Fruit fly (Drosophila melanogaster) whole organism, embryonic: Measurements from ENCODE around the gene Gr93a.

Experiments
- Awh ChIP-seq: fragments of 200-800 bp; sonication (Bioruptor generic); IDR thresholded peaks from 2 replicates; pipeline ENCODE4, ENCODE4 v1.3.6; 2022; ENCODE audit warnings: missing biosample characterization, missing genetic modification characterization
- CG10979 ChIP-seq: fragments of 200-800 bp; sonication (Bioruptor generic); optimal IDR thresholded peaks from 2 replicates; lab custom pipeline; 2018; ENCODE audit warnings: missing biosample characterization, mild to moderate bottlenecking, missing genetic modification characterization, moderate library complexity
- CG11723 ChIP-seq: fragments of 200-800 bp; sonication (Bioruptor generic); optimal IDR thresholded peaks from 2 replicates; lab custom pipeline; 2017; ENCODE audit warnings: missing biosample characterization, mild to moderate bottlenecking, missing genetic modification characterization
- CG13775 ChIP-seq: fragments of 200-800 bp; sonication (Bioruptor generic); optimal IDR thresholded peaks from 3 replicates; lab custom pipeline; 2017; ENCODE audit warnings: missing biosample characterization, mild to moderate bottlenecking, missing genetic modification characterization
- CG15269 ChIP-seq: fragments of 200-800 bp; sonication (Bioruptor generic); optimal IDR thresholded peaks from 2 replicates; lab custom pipeline; 2018; ENCODE audit warnings: missing biosample characterization, mild to moderate bottlenecking, missing genetic modification characterization, moderate library complexity
- CG1603 ChIP-seq: fragments of 200-800 bp; sonication (Bioruptor generic); optimal IDR thresholded peaks from 2 replicates; lab custom pipeline; 2019; ENCODE audit warnings: missing biosample characterization, mild to moderate bottlenecking, missing genetic modification characterization, moderate library complexity
- CG17802 ChIP-seq: fragments of 200-800 bp; sonication (Bioruptor generic); optimal IDR thresholded peaks from 2 replicates; lab custom pipeline; 2018; ENCODE audit warnings: missing biosample characterization, mild to moderate bottlenecking, missing genetic modification characterization, moderate library complexity
- CG18619 ChIP-seq: fragments of 200-800 bp; sonication (Bioruptor generic); optimal IDR thresholded peaks from 3 replicates; lab custom pipeline; 2017; ENCODE audit warnings: missing biosample characterization, mild to moderate bottlenecking, missing genetic modification characterization
- CG30431 ChIP-seq: fragments of 200-800 bp; sonication (Bioruptor generic); optimal IDR thresholded peaks from 2 replicates; lab custom pipeline; 2017; ENCODE audit warnings: missing biosample characterization, missing genetic modification characterization
- CG3065 ChIP-seq: fragments of 200-800 bp; sonication (Bioruptor generic); optimal IDR thresholded peaks from 2 replicates; lab custom pipeline; 2016; ENCODE audit warnings: missing biosample characterization, missing genetic modification characterization
- CG33213 ChIP-seq: fragments of 200-800 bp; sonication (Bioruptor generic); optimal IDR thresholded peaks from 3 replicates; lab custom pipeline; 2016; ENCODE audit warnings: missing biosample characterization, missing genetic modification characterization
- CG3407 ChIP-seq: fragments of 200-800 bp; sonication (Bioruptor generic); optimal IDR thresholded peaks from 2 replicates; lab custom pipeline; 2018; ENCODE audit warnings: missing biosample characterization, mild to moderate bottlenecking, missing genetic modification characterization
- CG34422 ChIP-seq: fragments of 200-800 bp; sonication (Bioruptor generic); IDR thresholded peaks from 3 replicates; pipeline ENCODE4 v1.3.6; 2022; ENCODE audit warnings: missing biosample characterization, missing genetic modification characterization
- CG3726 ChIP-seq: fragments of 200-800 bp; sonication (Bioruptor generic); IDR thresholded peaks from 3 replicates; pipeline ENCODE4, ENCODE4 v1.3.6; 2022; ENCODE audit warnings: missing biosample characterization, missing genetic modification characterization
- CG4282 ChIP-seq: fragments of 200-800 bp; sonication (Bioruptor generic); optimal IDR thresholded peaks from 2 replicates; lab custom pipeline; 2016; ENCODE audit warnings: missing biosample characterization, missing genetic modification characterization
- CG6689 ChIP-seq: fragments of 200-800 bp; sonication (Bioruptor generic); IDR thresholded peaks from 2 replicates; pipeline ENCODE4 v1.3.6; 2022; ENCODE audit warnings: missing biosample characterization, missing genetic modification characterization
- CG7357 ChIP-seq: fragments of 200-800 bp; sonication (Bioruptor generic); IDR thresholded peaks from 3 replicates; pipeline ENCODE4 v1.3.6; 2022; ENCODE audit warnings: missing biosample characterization, missing genetic modification characterization
- CG7839 ChIP-seq: fragments of 200-800 bp; sonication (Bioruptor generic); optimal IDR thresholded peaks from 3 replicates; lab custom pipeline; 2018; ENCODE audit warnings: missing biosample characterization, mild to moderate bottlenecking, missing genetic modification characterization, moderate library complexity
- CG8281 ChIP-seq: fragments of 200-800 bp; sonication (Bioruptor generic); optimal IDR thresholded peaks from 2 replicates; lab custom pipeline; 2018; ENCODE audit warnings: missing biosample characterization, mild to moderate bottlenecking, missing genetic modification characterization, moderate library complexity
- CG8388 ChIP-seq: fragments of 200-800 bp; sonication (Bioruptor generic); optimal IDR thresholded peaks from 2 replicates; lab custom pipeline; 2019; ENCODE audit warnings: missing biosample characterization, mild to moderate bottlenecking, missing genetic modification characterization, moderate library complexity
- CkIIα-i1 ChIP-seq: fragments of 200-800 bp; sonication (Bioruptor generic); IDR thresholded peaks from 2 replicates; pipeline ENCODE4 v1.3.6; 2022; ENCODE audit warnings: missing biosample characterization, missing genetic modification characterization
- Deaf1 ChIP-seq: fragments of 200-800 bp; optimal IDR thresholded peaks from 3 replicates; lab custom pipeline; 2019; ENCODE audit warnings: missing biosample characterization, mild to moderate bottlenecking, missing genetic modification characterization, moderate library complexity
- Doc3 ChIP-seq: fragments of 200-800 bp; sonication (Bioruptor generic); IDR thresholded peaks from 3 replicates; pipeline ENCODE4 v1.3.6; 2022; ENCODE audit warnings: missing biosample characterization, missing genetic modification characterization; ENCODE audit not compliant: partially characterized antibody
- Ets65A ChIP-seq: fragments of 200-800 bp; sonication (Bioruptor generic); peaks from one replicate; lab custom pipeline; 2016; ENCODE audit warnings: missing biosample characterization, missing genetic modification characterization
- H15 ChIP-seq: fragments of 200-800 bp; sonication (Bioruptor generic); IDR thresholded peaks from 3 replicates; pipeline ENCODE4 v1.3.6; 2022; ENCODE audit warnings: missing biosample characterization, missing genetic modification characterization
- MBD-R2 ChIP-seq: fragments of 200-800 bp; sonication (Bioruptor generic); IDR thresholded peaks from 2 replicates; pipeline ENCODE4 v1.3.6; 2022; ENCODE audit warnings: missing biosample characterization, missing genetic modification characterization
- Mrtf ChIP-seq: fragments of 200-800 bp; sonication (Bioruptor generic); IDR thresholded peaks from 3 replicates; pipeline ENCODE4 v1.3.6; 2022; ENCODE audit warnings: missing biosample characterization, missing genetic modification characterization
- Six4 ChIP-seq: fragments of 200-800 bp; sonication (Bioruptor generic); optimal IDR thresholded peaks from 2 replicates; lab custom pipeline; 2016; ENCODE audit warnings: missing biosample characterization, missing genetic modification characterization
- Sox102F ChIP-seq: fragments of 200-800 bp; sonication (Bioruptor generic); optimal IDR thresholded peaks from 2 replicates; lab custom pipeline; 2018; ENCODE audit warnings: missing biosample characterization, mild to moderate bottlenecking, missing genetic modification characterization, moderate library complexity
- Spps ChIP-seq: fragments of 200-800 bp; sonication (Bioruptor generic); optimal IDR thresholded peaks from 2 replicates; lab custom pipeline; 2018; ENCODE audit warnings: missing biosample characterization, mild to moderate bottlenecking, missing genetic modification characterization
- Stat92E ChIP-seq, 3 experiments: fragments of >200 bp in 2 of 3; fragments of 200-800 bp in 1 of 3; sonication (Bioruptor generic) in 1 of 3; optimal IDR thresholded peaks; 2 replicates each; lab custom pipeline; 2017 to 2019; ENCODE audit warnings: missing biosample characterization in 3 of 3, missing genetic modification characterization in 3 of 3, mild to moderate bottlenecking in 1 of 3, moderate library complexity in 1 of 3
- Vsx1 ChIP-seq: fragments of 200-800 bp; sonication (Bioruptor generic); optimal IDR thresholded peaks from 2 replicates; lab custom pipeline; 2017; ENCODE audit warnings: missing biosample characterization, mild to moderate bottlenecking, missing genetic modification characterization, missing genetic modification reagents
- corto ChIP-seq: fragments of 200-800 bp; sonication (Bioruptor generic); optimal IDR thresholded peaks from 2 replicates; lab custom pipeline; 2016; ENCODE audit warnings: missing biosample characterization, mild to moderate bottlenecking, missing genetic modification characterization, moderate library complexity
- crol ChIP-seq: fragments of 200-800 bp; sonication (Bioruptor generic); IDR thresholded peaks from 2 replicates; pipeline ENCODE4 v1.3.6; 2022; ENCODE audit warnings: missing biosample characterization, missing genetic modification characterization
- gem ChIP-seq: fragments of 200-800 bp; sonication (Bioruptor generic); optimal IDR thresholded peaks from 2 replicates; lab custom pipeline; 2019; ENCODE audit warnings: missing biosample characterization, mild to moderate bottlenecking, missing genetic modification characterization, moderate library complexity
- ind ChIP-seq: fragments of 200-800 bp; sonication (Bioruptor generic); optimal IDR thresholded peaks from 3 replicates; lab custom pipeline; 2016; ENCODE audit warnings: missing biosample characterization, missing genetic modification characterization
- inv ChIP-seq: fragments of 200-800 bp; sonication (Bioruptor generic); IDR thresholded peaks from 2 replicates; pipeline ENCODE4 v1.3.6; 2022; ENCODE audit warnings: missing biosample characterization, missing genetic modification characterization; ENCODE audit not compliant: partially characterized antibody
- lilli ChIP-seq: fragments of 200-800 bp; sonication (Bioruptor generic); optimal IDR thresholded peaks from 3 replicates; lab custom pipeline; 2016; ENCODE audit warnings: missing biosample characterization, missing genetic modification characterization
- mam ChIP-seq: fragments of 200-800 bp; sonication (Bioruptor generic); optimal IDR thresholded peaks from 3 replicates; lab custom pipeline; 2016; ENCODE audit warnings: missing biosample characterization, missing genetic modification characterization
- oc ChIP-seq: fragments of 200-800 bp; sonication (Bioruptor generic); optimal IDR thresholded peaks from 2 replicates; lab custom pipeline; 2018; ENCODE audit warnings: missing biosample characterization, mild to moderate bottlenecking, missing genetic modification characterization, moderate library complexity
- onecut ChIP-seq: fragments of 200-800 bp; sonication (Bioruptor generic); IDR thresholded peaks from 2 replicates; pipeline ENCODE4 v1.3.6; 2022; ENCODE audit warnings: missing biosample characterization, missing genetic modification characterization
- otp ChIP-seq: fragments of 200-800 bp; sonication (Bioruptor generic); IDR thresholded peaks from 3 replicates; pipeline ENCODE4, ENCODE4 v1.3.6; 2022; ENCODE audit warnings: missing biosample characterization, missing genetic modification characterization
- pan ChIP-seq, 4 experiments: fragments of >200 bp in 3 of 4; fragments of 200-800 bp in 1 of 4; sonication (Bioruptor generic) in 1 of 4; optimal IDR thresholded peaks in 3 of 4; IDR thresholded peaks in 1 of 4; 2 replicates each; pipeline versions ENCODE4 v1.3.6 to Lab custom; 2017 to 2022; ENCODE audit warnings: missing biosample characterization in 2 of 4, missing genetic modification characterization in 2 of 4, mixed read lengths in 1 of 4
- row ChIP-seq: fragments of 200-800 bp; sonication (Bioruptor generic); IDR thresholded peaks from 3 replicates; pipeline ENCODE4 v1.3.6; 2022; ENCODE audit warnings: missing biosample characterization, missing genetic modification characterization
- sc ChIP-seq, 3 experiments: fragments of >200 bp in 2 of 3; fragments of 200-800 bp in 1 of 3; sonication (Bioruptor generic) in 1 of 3; optimal IDR thresholded peaks; 2 replicates in 2 of 3; 3 replicates in 1 of 3; lab custom pipeline; 2017; ENCODE audit warnings: mild to moderate bottlenecking in 1 of 3, missing biosample characterization in 1 of 3, missing genetic modification characterization in 1 of 3, missing genetic modification reagents in 1 of 3
- sens ChIP-seq: fragments of 200-800 bp; sonication (Bioruptor generic); peaks from one replicate; lab custom pipeline; 2016; ENCODE audit warnings: missing biosample characterization, missing genetic modification characterization
- sim ChIP-seq: fragments of 200-800 bp; sonication (Bioruptor generic); IDR thresholded peaks from 2 replicates; pipeline ENCODE4 v1.3.6; 2022; ENCODE audit warnings: missing biosample characterization, missing genetic modification characterization
- vfl ChIP-seq: fragments of 200-800 bp; sonication (Bioruptor generic); optimal IDR thresholded peaks from 2 replicates; lab custom pipeline; 2016; ENCODE audit warnings: missing biosample characterization, missing genetic modification characterization

Gr93a gene

dm6 chr3R:21828785-21829486 is 3.4 kb upstream of the Gr93a start (continued):
- TF ChIP-seq mam (no peak), CG1603 (peak; percentile 56), CG8388 (peak; percentile 91), CG13775 (GFP tag; lab: Kevin White, UChicago) (peak; percentile 71), crol (GFP tag; lab: Robert Waterston, UW) (peak; percentile 99), onecut (GFP tag; lab: Robert Waterston, UW) (peak; percentile 31; the same call in 1 of the 2 replicates), corto (GFP tag; lab: Kevin White, UChicago) (no peak), oc (peak; percentile 66), gem (peak; percentile 92), Doc3 (GFP tag; lab: Robert Waterston, UW) (no peak), Awh (GFP tag; lab: Robert Waterston, UW) (peak; percentile 62; the same call in 1 of the 2 replicates), CG17802 (tag; lab: Kevin White, UChicago) (peak; percentile 9), Deaf1 (peak; percentile 6), otp (GFP tag; lab: Robert Waterston, UW) (no peak), vfl (GFP tag; lab: Kevin White, UChicago) (no peak), CG8281 (tag; lab: Kevin White, UChicago) (peak; percentile 28), inv (GFP tag; lab: Robert Waterston, UW) (no peak), CG7839 (peak; percentile 79), CG10979 (tag; lab: Kevin White, UChicago) (peak; percentile 96), MBD-R2 (GFP tag; lab: Robert Waterston, UW) (no peak), lilli (GFP tag; lab: Kevin White, UChicago) (peak; percentile 2), ind (peak; percentile 17), CG30431 (GFP tag; lab: Kevin White, UChicago) (peak; percentile 48), Six4 (peak; percentile 66), CG34422 (GFP tag; lab: Robert Waterston, UW) (peak; percentile 55; the same call in 2 of the 3 replicates), Sox102F (GFP tag; lab: Kevin White, UChicago) (peak; percentile 75), CG3065 (GFP tag; lab: Kevin White, UChicago) (peak; percentile 12), pan (optimal IDR thresholded peaks at IDR 0.05; lab: Kevin White, UChicago) (no peak), pan (GFP tag; optimal IDR thresholded peaks at IDR 0.05 in 1 of 2, IDR thresholded peaks at IDR 0.05 in 1 of 2) (peak in 1 of 2 experiments; percentile 22), sens (GFP tag; lab: Kevin White, UChicago) (peak; percentile 88), CG4282 (GFP tag; lab: Kevin White, UChicago) (no peak), CG3726 (GFP tag; lab: Robert Waterston, UW) (0 out of 3 replicates have a peak, but pooled peaks have one; percentile 30), CG33213 (GFP tag; lab: Kevin White, UChicago) (no peak), CG18619 (GFP tag; lab: Kevin White, UChicago) (peak; percentile 54), CG11723 (GFP tag; lab: Kevin White, UChicago) (peak; percentile 49), Ets65A (GFP tag; lab: Kevin White, UChicago) (no peak), Stat92E (GFP tag; optimal IDR thresholded peaks at IDR 0.05; lab: Kevin White, UChicago) (peak in 1 of 3 experiments; percentile 72), CG6689 (GFP tag; lab: Robert Waterston, UW) (peak; percentile 72), sim (peak; percentile 56; the same call in 1 of the 2 replicates), CkIIα-i1 (GFP tag; lab: Robert Waterston, UW) (no peak), CG3407 (GFP tag; lab: Kevin White, UChicago) (peak; percentile 76), CG7357 (GFP tag; lab: Robert Waterston, UW) (0 out of 3 replicates have a peak, but pooled peaks have one; percentile 10), Vsx1 (GFP tag; lab: Kevin White, UChicago) (peak; percentile 32), sc (optimal IDR thresholded peaks at IDR 0.05; lab: Kevin White, UChicago) (no peak), sc (GFP tag; optimal IDR thresholded peaks at IDR 0.05; lab: Kevin White, UChicago) (peak; percentile 83), row (GFP tag; lab: Robert Waterston, UW) (peak; percentile 78), Spps (tag; lab: Kevin White, UChicago) (peak; percentile 85), Mrtf (GFP tag; lab: Robert Waterston, UW) (no peak; the same call in 2 of the 3 replicates), CG15269 (tag; lab: Kevin White, UChicago) (peak; percentile 5), H15 (GFP tag; lab: Robert Waterston, UW) (no peak)
